Worm (Caenorhabditis elegans) whole organism, L2 larva: ENCODE results near the gene vdac-1.
A peak's percentile ranks its signal among the peaks of the same experiment; 100 is the strongest.

ENCODE experiments used
- R02D3.7 ChIP-seq: fragments of 150-350 bp; optimal IDR thresholded peaks from 2 replicates; lab custom pipeline; 2014; ENCODE audit warnings: missing biosample characterization, missing genetic modification characterization
- Y55F3AM.14 ChIP-seq: fragments of 200-800 bp; sonication (Bioruptor generic); optimal IDR thresholded peaks from 2 replicates; lab custom pipeline; 2018; ENCODE audit warnings: mild to moderate bottlenecking, missing genetic modification characterization, missing compliant biosample characterization
- alr-1 ChIP-seq: fragments of 150-350 bp; optimal IDR thresholded peaks from 2 replicates; lab custom pipeline; 2014; ENCODE audit warnings: missing biosample characterization, missing genetic modification characterization
- aly-2 ChIP-seq: fragments of 150-350 bp; optimal IDR thresholded peaks from 2 replicates; lab custom pipeline; 2014; ENCODE audit warnings: missing biosample characterization, missing genetic modification characterization
- ama-1 ChIP-seq: fragments of 150-350 bp; optimal IDR thresholded peaks from 2 replicates; lab custom pipeline; 2018; ENCODE audit warnings: inconsistent platforms
- ceh-16 ChIP-seq: fragments of 150-350 bp; optimal IDR thresholded peaks from 2 replicates; lab custom pipeline; 2014; ENCODE audit warnings: missing biosample characterization, missing genetic modification characterization
- ceh-82 ChIP-seq: fragments of 150-350 bp; optimal IDR thresholded peaks from 2 replicates; lab custom pipeline; 2014; ENCODE audit warnings: missing biosample characterization, missing genetic modification characterization
- crh-2 ChIP-seq: sonication (generic microtip); optimal IDR thresholded peaks from 2 replicates; lab custom pipeline; 2017; ENCODE audit warnings: missing biosample characterization, missing genetic modification characterization
- egl-27 ChIP-seq: sonication (generic microtip); optimal IDR thresholded peaks from 3 replicates; lab custom pipeline; 2017; ENCODE audit warnings: missing biosample characterization, missing genetic modification reagents, missing genetic modification characterization
- elt-3 ChIP-seq: sonication (generic microtip); optimal IDR thresholded peaks from 2 replicates; lab custom pipeline; 2017; ENCODE audit warnings: missing biosample characterization, missing genetic modification characterization
- fos-1 ChIP-seq: fragments of 150-350 bp; optimal IDR thresholded peaks from 2 replicates; lab custom pipeline; 2014; ENCODE audit warnings: missing biosample characterization, missing genetic modification characterization
- gmeb-1 ChIP-seq: fragments of 150-350 bp; optimal IDR thresholded peaks from 2 replicates; lab custom pipeline; 2014; ENCODE audit warnings: missing biosample characterization, missing genetic modification characterization
- lin-13 ChIP-seq: fragments of 150-350 bp; optimal IDR thresholded peaks from 2 replicates; lab custom pipeline; 2014; ENCODE audit warnings: missing biosample characterization, missing genetic modification reagents, missing genetic modification characterization
- lin-39 ChIP-seq: fragments of 150-350 bp; optimal IDR thresholded peaks from 2 replicates; lab custom pipeline; 2014; ENCODE audit warnings: missing biosample characterization, missing genetic modification reagents, missing genetic modification characterization
- lsy-2 ChIP-seq, 2 experiments: fragments of 150-350 bp in 1 of 2; sonication (generic microtip) in 1 of 2; optimal IDR thresholded peaks; 2 replicates each; lab custom pipeline; 2014 to 2017; ENCODE audit warnings: missing biosample characterization in 2 of 2, missing genetic modification characterization in 2 of 2
- mab-5 ChIP-seq: fragments of 150-350 bp; optimal IDR thresholded peaks from 2 replicates; lab custom pipeline; 2014; ENCODE audit warnings: missing biosample characterization, missing genetic modification characterization
- mbf-1 ChIP-seq: sonication (generic microtip); optimal IDR thresholded peaks from 2 replicates; lab custom pipeline; 2017; ENCODE audit warnings: missing biosample characterization, missing genetic modification characterization
- mdl-1 ChIP-seq, 2 experiments: fragments of 150-350 bp in 1 of 2; sonication (generic microtip) in 1 of 2; optimal IDR thresholded peaks; 2 replicates each; lab custom pipeline; 2017; ENCODE audit warnings: missing biosample characterization in 2 of 2, missing genetic modification characterization in 2 of 2
- nhr-10 ChIP-seq: sonication (generic microtip); optimal IDR thresholded peaks from 2 replicates; lab custom pipeline; 2017; ENCODE audit warnings: missing biosample characterization, missing genetic modification characterization
- nhr-12 ChIP-seq: fragments of 150-350 bp; optimal IDR thresholded peaks from 2 replicates; lab custom pipeline; 2014; ENCODE audit warnings: missing biosample characterization, missing genetic modification characterization
- nhr-129 ChIP-seq: fragments of 150-350 bp; optimal IDR thresholded peaks from 2 replicates; lab custom pipeline; 2014; ENCODE audit warnings: missing biosample characterization, missing genetic modification characterization
- nhr-21 ChIP-seq: fragments of 150-350 bp; optimal IDR thresholded peaks from 2 replicates; lab custom pipeline; 2014; ENCODE audit warnings: missing biosample characterization, missing genetic modification characterization
- nhr-23 ChIP-seq: fragments of 150-350 bp; optimal IDR thresholded peaks from 2 replicates; lab custom pipeline; 2014; ENCODE audit warnings: missing biosample characterization, missing genetic modification reagents, missing genetic modification characterization
- nhr-237 ChIP-seq: fragments of 150-350 bp; optimal IDR thresholded peaks from 2 replicates; lab custom pipeline; 2014; ENCODE audit warnings: missing biosample characterization, missing genetic modification characterization
- nhr-25 ChIP-seq: fragments of 150-350 bp; sonication (generic microtip); optimal IDR thresholded peaks from 3 replicates; lab custom pipeline; 2014; ENCODE audit warnings: missing biosample characterization, missing genetic modification characterization
- nhr-6 ChIP-seq: fragments of 150-350 bp; optimal IDR thresholded peaks from 2 replicates; lab custom pipeline; 2014; ENCODE audit warnings: missing biosample characterization, missing genetic modification characterization
- nhr-77 ChIP-seq: fragments of 150-350 bp; optimal IDR thresholded peaks from 2 replicates; lab custom pipeline; 2014; ENCODE audit warnings: missing biosample characterization, missing genetic modification characterization
- peb-1 ChIP-seq: fragments of 150-350 bp; optimal IDR thresholded peaks from 2 replicates; lab custom pipeline; 2014; ENCODE audit warnings: missing biosample characterization, missing genetic modification characterization
- sem-4 ChIP-seq: fragments of 150-350 bp; optimal IDR thresholded peaks from 2 replicates; lab custom pipeline; 2014; ENCODE audit warnings: missing biosample characterization, missing genetic modification reagents, missing genetic modification characterization
- skn-1 ChIP-seq: sonication (generic microtip); optimal IDR thresholded peaks from 2 replicates; lab custom pipeline; 2017; ENCODE audit warnings: missing biosample characterization, missing genetic modification characterization
- sma-3 ChIP-seq: sonication (generic microtip); optimal IDR thresholded peaks from 2 replicates; lab custom pipeline; 2016; ENCODE audit warnings: missing genetic modification reagents, missing genetic modification characterization, missing compliant biosample characterization
- snpc-4 ChIP-seq: fragments of 150-350 bp; optimal IDR thresholded peaks from 2 replicates; lab custom pipeline; 2014; ENCODE audit warnings: missing biosample characterization, missing genetic modification characterization
- unc-39 ChIP-seq: fragments of 150-350 bp; optimal IDR thresholded peaks from 2 replicates; lab custom pipeline; 2014; ENCODE audit warnings: missing biosample characterization, missing genetic modification characterization
- unc-62 ChIP-seq: fragments of 150-350 bp; optimal IDR thresholded peaks from 2 replicates; lab custom pipeline; 2014; ENCODE audit warnings: missing biosample characterization, missing genetic modification reagents, missing genetic modification characterization
- zag-1 ChIP-seq: fragments of 150-350 bp; optimal IDR thresholded peaks from 2 replicates; lab custom pipeline; 2014; ENCODE audit warnings: missing biosample characterization, missing genetic modification characterization
- ztf-1 ChIP-seq: fragments of 200-800 bp; sonication (Bioruptor generic); conservative IDR thresholded peaks from 2 replicates; pipeline ENCODE4 v1.3.6; 2022; ENCODE audit warnings: missing genetic modification characterization, missing compliant biosample characterization
- ztf-11 ChIP-seq: sonication (generic microtip); optimal IDR thresholded peaks from 2 replicates; lab custom pipeline; 2017; ENCODE audit warnings: missing biosample characterization, missing genetic modification characterization

vdac-1 gene

DNA sequence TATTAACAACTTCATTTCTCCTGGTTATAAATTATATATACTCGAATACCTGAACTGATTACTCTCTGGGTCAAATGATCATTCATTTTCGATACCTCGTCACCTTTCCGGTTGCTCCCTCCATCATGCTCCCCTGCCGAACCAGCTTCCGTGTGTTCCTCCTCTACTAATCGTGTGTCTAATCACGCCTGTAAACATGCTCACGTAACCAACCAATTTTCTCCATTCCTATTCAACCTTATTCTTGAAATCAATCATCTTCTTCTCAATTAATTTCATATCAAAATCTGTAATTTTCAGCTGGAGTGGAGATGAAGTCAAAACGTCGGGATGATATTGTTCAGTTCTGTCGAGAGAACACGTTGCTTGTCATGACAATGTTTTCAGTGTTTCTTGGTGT, 4.4 kb downstream of the vdac-1 start, which contains the start of gene glt-6:
Gene glt-6, plus strand, starts transcription at position 301 of the 400 bp plus-strand sequence.
- TF ChIP-seq mbf-1 (tag; lab: Kevin White, UChicago) (no peak), peb-1 (tag; lab: Kevin White, UChicago) (no peak), ztf-1 (GFP tag; lab: Robert Waterston, UW) (no peak), nhr-12 (tag; lab: Kevin White, UChicago) (no peak), alr-1 (tag; lab: Kevin White, UChicago) (no peak), nhr-237 (tag; lab: Kevin White, UChicago) (no peak), skn-1 (tag; lab: Kevin White, UChicago) (no peak), lin-39 (no peak), sem-4 (no peak), nhr-129 (tag; lab: Kevin White, UChicago) (no peak), mab-5 (tag; lab: Kevin White, UChicago) (no peak)
- TF ChIP-seq, all 48 proteins: peak for 0

DNA sequence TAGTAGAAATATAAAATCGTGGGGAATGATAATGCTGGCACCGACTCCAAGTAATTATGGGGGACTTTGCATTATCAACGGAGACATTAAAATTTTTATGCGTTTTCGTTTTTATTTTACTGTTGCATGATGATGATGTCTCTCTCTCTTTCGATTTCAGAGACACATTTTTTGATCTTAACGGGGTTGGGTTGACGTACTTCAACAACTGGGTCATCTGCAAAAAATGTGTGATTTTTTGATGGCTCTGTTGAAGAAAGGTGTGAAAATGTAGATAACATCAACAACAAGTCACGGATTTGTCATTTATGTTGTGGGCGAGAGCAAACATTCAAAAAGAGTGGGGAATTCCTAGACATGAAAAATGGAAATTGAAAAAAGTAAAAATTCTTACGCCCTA, 6.4 kb downstream of the vdac-1 start, which contains the start of gene F55G1.15:
Gene F55G1.15, minus strand, starts transcription at position 101 of the 400 bp plus-strand sequence.
- TF ChIP-seq lsy-2 (tag; optimal IDR thresholded peaks at IDR 0.05; lab: Kevin White, UChicago): no peak
- no peak for TF ChIP-seq ceh-82
- TF ChIP-seq mdl-1 (tag; optimal IDR thresholded peaks at IDR 0.05; lab: Kevin White, UChicago): no peak
- no peak for TF ChIP-seq nhr-23
- TF ChIP-seq Y55F3AM.14 (GFP tag; lab: Kevin White, UChicago): no peak
- no peak for TF ChIP-seq ztf-1 (GFP tag; lab: Robert Waterston, UW)
- TF ChIP-seq crh-2 (tag; lab: Kevin White, UChicago): no peak
- no peak for TF ChIP-seq nhr-129 (tag; lab: Kevin White, UChicago)
- TF ChIP-seq aly-2 (tag; lab: Kevin White, UChicago): no peak
- no peak for TF ChIP-seq fos-1 (tag; lab: Kevin White, UChicago)
- no peak for TF ChIP-seq ztf-11 (tag; lab: Kevin White, UChicago)
- TF ChIP-seq mbf-1 (tag; lab: Kevin White, UChicago): no peak
- TF ChIP-seq lin-13: no peak
- no peak for TF ChIP-seq egl-27
- TF ChIP-seq lin-39: no peak
- no peak for TF ChIP-seq snpc-4 (tag; lab: Kevin White, UChicago)
- no peak for TF ChIP-seq ama-1 (lab: Kevin White, UChicago)
- no peak for TF ChIP-seq unc-62
- no peak for TF ChIP-seq nhr-77 (tag; lab: Kevin White, UChicago)
- no peak for TF ChIP-seq zag-1 (tag; lab: Kevin White, UChicago)
- TF ChIP-seq, all 48 proteins: peak for 0

DNA sequence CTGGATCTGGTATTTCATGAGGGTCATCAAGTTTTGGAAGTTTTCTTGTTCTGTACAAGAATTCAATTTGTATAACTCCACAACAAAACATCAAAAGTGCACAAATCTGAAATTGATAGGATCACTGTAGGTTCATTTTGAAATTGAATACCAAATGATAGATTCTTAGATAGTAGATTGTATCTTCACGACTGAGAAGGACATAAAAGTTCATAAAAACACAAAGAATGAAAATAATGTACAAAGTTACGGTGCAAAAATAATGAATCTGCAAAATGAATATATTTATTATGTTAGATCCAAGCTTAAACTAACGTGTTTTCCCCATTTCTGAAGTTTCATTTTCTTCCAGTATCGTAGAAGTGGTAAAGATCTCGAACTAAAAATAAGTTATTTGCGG, 6.8 kb downstream of the vdac-1 start:
- TF ChIP-seq ztf-11 (tag; lab: Kevin White, UChicago): no peak
- TF ChIP-seq ceh-16: no peak
- TF ChIP-seq sem-4: no peak
- no peak for TF ChIP-seq elt-3 (tag; lab: Kevin White, UChicago)
- TF ChIP-seq unc-62: no peak
- no peak for TF ChIP-seq Y55F3AM.14 (GFP tag; lab: Kevin White, UChicago)
- no peak for TF ChIP-seq nhr-10 (tag; lab: Kevin White, UChicago)
- TF ChIP-seq R02D3.7 (tag; lab: Kevin White, UChicago): no peak
- TF ChIP-seq nhr-77 (tag; lab: Kevin White, UChicago): no peak
- no peak for TF ChIP-seq mbf-1 (tag; lab: Kevin White, UChicago)
- TF ChIP-seq nhr-6 (tag; lab: Kevin White, UChicago): no peak
- TF ChIP-seq skn-1 (tag; lab: Kevin White, UChicago): no peak
- no peak for TF ChIP-seq zag-1 (tag; lab: Kevin White, UChicago)
- TF ChIP-seq mdl-1 (tag; optimal IDR thresholded peaks at IDR 0.05; lab: Kevin White, UChicago): no peak
- TF ChIP-seq unc-39 (tag; lab: Kevin White, UChicago): no peak
- no peak for TF ChIP-seq nhr-21 (tag; lab: Kevin White, UChicago)
- no peak for TF ChIP-seq gmeb-1 (tag; lab: Kevin White, UChicago)
- TF ChIP-seq peb-1 (tag; lab: Kevin White, UChicago): no peak
- TF ChIP-seq lin-39: no peak

DNA sequence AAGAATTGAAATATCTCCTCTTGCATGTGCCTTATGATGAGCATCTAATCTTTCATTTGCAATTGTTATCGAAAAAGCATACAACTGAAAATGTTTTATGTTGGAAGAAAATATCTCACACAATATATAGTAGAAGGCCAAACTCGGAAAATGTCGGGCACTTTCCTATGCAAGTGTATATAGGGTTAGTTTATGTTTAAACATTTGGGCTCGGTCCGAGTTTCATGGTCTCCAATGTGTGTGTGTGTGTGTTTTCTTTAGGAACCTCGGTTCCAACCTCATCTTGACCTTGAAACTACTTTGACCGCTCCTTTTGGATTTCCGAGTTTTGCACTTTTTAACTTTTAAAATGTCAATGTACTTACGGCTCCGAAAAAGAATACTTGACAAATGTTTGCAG, 8.4 kb downstream of the vdac-1 start:
- TF ChIP-seq mdl-1 (tag; optimal IDR thresholded peaks at IDR 0.05; lab: Kevin White, UChicago): no peak
- no peak for TF ChIP-seq aly-2 (tag; lab: Kevin White, UChicago)
- TF ChIP-seq snpc-4 (tag; lab: Kevin White, UChicago): peak; percentile 67

DNA sequence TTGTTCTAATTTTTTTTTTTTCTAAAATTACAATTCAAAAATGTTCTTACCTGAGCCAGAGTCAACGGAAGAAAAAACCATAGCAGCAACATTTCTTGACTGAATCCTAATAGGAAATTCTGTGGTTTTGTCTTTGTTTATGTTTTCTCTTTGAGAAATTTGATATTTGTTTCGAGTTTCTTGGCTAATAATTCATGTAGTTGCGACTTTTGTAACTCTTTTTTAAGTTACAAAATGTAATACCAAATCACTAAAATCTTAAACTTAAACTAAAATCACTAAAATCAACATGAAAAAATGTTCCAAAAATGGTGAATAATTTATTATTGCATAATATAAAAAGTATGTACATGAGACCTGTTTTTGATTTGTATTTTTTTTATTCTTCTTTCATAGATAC, 9.9 kb downstream of the vdac-1 start, which contains the start of gene egas-4:
Gene egas-4, minus strand, starts transcription at position 101 of the 400 bp plus-strand sequence.
- TF ChIP-seq nhr-12 (tag; lab: Kevin White, UChicago) (no peak), sma-3 (GFP tag; lab: Kevin White, UChicago) (no peak), mbf-1 (tag; lab: Kevin White, UChicago) (no peak), nhr-21 (tag; lab: Kevin White, UChicago) (no peak), R02D3.7 (tag; lab: Kevin White, UChicago) (no peak), ceh-82 (no peak), egl-27 (no peak), ztf-11 (tag; lab: Kevin White, UChicago) (no peak), gmeb-1 (tag; lab: Kevin White, UChicago) (no peak), nhr-25 (tag; lab: Kevin White, UChicago) (no peak), nhr-77 (tag; lab: Kevin White, UChicago) (no peak)
- TF ChIP-seq, all 48 proteins: peak for 0
